Comparison of ENCODE assay signal across 1 fruit fly cellular context in the genomic region with DNA sequence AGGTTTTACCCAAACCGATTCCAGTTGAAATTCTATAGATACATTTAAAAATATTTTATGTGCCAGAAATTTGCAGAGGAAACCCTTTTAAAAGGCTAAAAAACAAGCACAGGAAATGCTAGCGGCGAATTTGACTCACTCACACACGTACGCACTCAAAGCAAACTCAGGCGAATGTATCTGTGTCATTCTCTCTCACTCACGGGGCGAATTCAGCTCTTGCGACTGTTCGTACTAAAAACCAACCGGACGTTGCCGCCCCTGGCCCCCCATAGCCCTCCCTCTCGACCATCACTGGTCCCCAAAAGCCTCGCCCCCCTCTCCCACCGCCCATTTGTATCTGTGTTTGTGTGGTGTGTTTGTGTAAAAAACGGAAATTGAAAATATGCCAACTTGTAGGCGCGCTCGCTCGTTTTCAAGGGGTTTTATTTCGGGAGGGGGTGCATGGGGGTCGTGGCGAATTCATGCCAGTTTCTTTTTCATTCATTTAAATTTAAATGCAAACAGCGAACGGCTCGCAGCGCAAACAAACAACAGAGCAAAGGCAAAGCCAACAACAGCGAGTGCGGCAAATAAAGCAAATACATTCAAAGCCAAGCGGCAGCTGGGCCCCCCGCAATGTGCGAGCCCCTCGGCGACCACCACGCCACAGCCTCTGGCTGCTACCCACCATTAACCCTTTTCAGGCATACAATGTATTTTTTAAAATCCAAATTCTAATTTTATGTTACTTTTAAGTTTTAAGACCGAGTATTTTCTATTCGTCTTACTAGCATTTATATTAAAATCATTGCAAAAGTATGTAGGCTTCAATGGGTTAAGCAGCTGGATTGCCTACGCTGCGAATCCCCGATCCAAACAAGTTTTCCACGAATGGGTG.
A peak's percentile ranks its signal among the peaks of the same experiment; 100 is the strongest.
TF ChIP-seq lines count a peak whose summit lies in the region.

No protein-coding gene starts in this region.

TF ChIP-seq in whole organism, embryonic, 481 proteins besides CTCF, POLR2A, EP300 and RAD21 (continued from another document and continues in another):
- no peak for TF ChIP-seq repo (GFP tag; optimal IDR thresholded peaks at IDR 0.05; lab: Kevin White, UChicago)
- TF ChIP-seq tgo (GFP tag; IDR thresholded peaks at IDR 0.05; lab: Robert Waterston, UW), result peak; percentile 80
- TF ChIP-seq pzg (GFP tag; optimal IDR thresholded peaks at IDR 0.05; lab: Kevin White, UChicago), result peak; percentile 19
- peak; percentile 71 for TF ChIP-seq CG11504 (tag; optimal IDR thresholded peaks at IDR 0.05; lab: Kevin White, UChicago)
- TF ChIP-seq Drgx (GFP tag; IDR thresholded peaks at IDR 0.05; lab: Robert Waterston, UW), result peak; percentile 99
- peak; percentile 70; the same call in 1 of the 2 replicates for TF ChIP-seq dati (GFP tag; IDR thresholded peaks at IDR 0.05; lab: Robert Waterston, UW)
- TF ChIP-seq twi (tag; optimal IDR thresholded peaks at IDR 0.05; lab: Kevin White, UChicago), result peak; percentile 15
- TF ChIP-seq pnt (GFP tag; optimal IDR thresholded peaks at IDR 0.05; lab: Kevin White, UChicago), result peak; percentile 42
- TF ChIP-seq ap (GFP tag; IDR thresholded peaks at IDR 0.05; lab: Robert Waterston, UW), result peak; percentile 77
- TF ChIP-seq CG18764 (GFP tag; optimal IDR thresholded peaks at IDR 0.05; lab: Kevin White, UChicago), result no peak
- TF ChIP-seq CG17829 (tag; optimal IDR thresholded peaks at IDR 0.05; lab: Kevin White, UChicago), result peak; percentile 3
- TF ChIP-seq CG17802 (tag; optimal IDR thresholded peaks at IDR 0.05; lab: Kevin White, UChicago), result no peak
- no peak for TF ChIP-seq CG7271 (tag; optimal IDR thresholded peaks at IDR 0.05; lab: Kevin White, UChicago)
- TF ChIP-seq disco-r (GFP tag; optimal IDR thresholded peaks at IDR 0.05; lab: Kevin White, UChicago), result no peak
- peak; percentile 75 for TF ChIP-seq CG13624 (GFP tag; optimal IDR thresholded peaks at IDR 0.05; lab: Kevin White, UChicago)
- peak; percentile 58 for TF ChIP-seq Ravus (GFP tag; IDR thresholded peaks at IDR 0.05; lab: Robert Waterston, UW)
- TF ChIP-seq CG12391 (tag; optimal IDR thresholded peaks at IDR 0.05; lab: Kevin White, UChicago), result peak; percentile 69
- TF ChIP-seq lmd (GFP tag; IDR thresholded peaks at IDR 0.05; lab: Robert Waterston, UW), result peak; percentile 87
- peak; percentile 78 for TF ChIP-seq pho (GFP tag; optimal IDR thresholded peaks at IDR 0.05; lab: Kevin White, UChicago)
- TF ChIP-seq gfzf (GFP tag; optimal IDR thresholded peaks at IDR 0.05; lab: Kevin White, UChicago), result no peak
- no peak for TF ChIP-seq NC2β (GFP tag; optimal IDR thresholded peaks at IDR 0.05; lab: Kevin White, UChicago)
- peak; percentile 27 for TF ChIP-seq CG10431 (GFP tag; optimal IDR thresholded peaks at IDR 0.05; lab: Kevin White, UChicago)
- TF ChIP-seq CG3838 (GFP tag; optimal IDR thresholded peaks at IDR 0.05; lab: Kevin White, UChicago), result peak; percentile 46
- TF ChIP-seq CG15269 (tag; optimal IDR thresholded peaks at IDR 0.05; lab: Kevin White, UChicago), result peak; percentile 76
- peak; percentile 2 for TF ChIP-seq CG10462 (GFP tag; optimal IDR thresholded peaks at IDR 0.05; lab: Kevin White, UChicago)
- peak; percentile 50; the same call in 1 of the 2 replicates for TF ChIP-seq Dip2 (GFP tag; IDR thresholded peaks at IDR 0.05; lab: Robert Waterston, UW)
- TF ChIP-seq CG30403 (GFP tag; optimal IDR thresholded peaks at IDR 0.05; lab: Kevin White, UChicago), result peak; percentile 48
- no peak for TF ChIP-seq HmgD (GFP tag; optimal IDR thresholded peaks at IDR 0.05; lab: Kevin White, UChicago)
- no peak for TF ChIP-seq tll (GFP tag; optimal IDR thresholded peaks at IDR 0.05; lab: Kevin White, UChicago)
- TF ChIP-seq jigr1 (GFP tag; IDR thresholded peaks at IDR 0.05; lab: Robert Waterston, UW), result peak; percentile 42; the same call in 1 of the 3 replicates
- peak; percentile 87 for TF ChIP-seq lab (GFP tag; optimal IDR thresholded peaks at IDR 0.05; lab: Kevin White, UChicago)
- TF ChIP-seq Dp (GFP tag; optimal IDR thresholded peaks at IDR 0.05; lab: Kevin White, UChicago), result no peak
- peak; percentile 66 for TF ChIP-seq CG1792 (GFP tag; optimal IDR thresholded peaks at IDR 0.05; lab: Kevin White, UChicago)
- TF ChIP-seq dysf (GFP tag; IDR thresholded peaks at IDR 0.05; lab: Robert Waterston, UW), result peak; percentile 86; the same call in 2 of the 3 replicates
- TF ChIP-seq CG1602 (GFP tag; optimal IDR thresholded peaks at IDR 0.05; lab: Kevin White, UChicago), result peak; percentile 11
- no peak; the same call in 1 of the 2 replicates for TF ChIP-seq CG10959 (GFP tag; IDR thresholded peaks at IDR 0.05; lab: Robert Waterston, UW)
- peak; percentile 21 for TF ChIP-seq Usf (GFP tag; optimal IDR thresholded peaks at IDR 0.05; lab: Kevin White, UChicago)
- TF ChIP-seq fru (optimal IDR thresholded peaks at IDR 0.05; lab: Kevin White, UChicago), result no peak
- peak; percentile 45 for TF ChIP-seq pb (GFP tag; optimal IDR thresholded peaks at IDR 0.05; lab: Kevin White, UChicago)
- TF ChIP-seq slbo (GFP tag; IDR thresholded peaks at IDR 0.05; lab: Robert Waterston, UW), result peak; percentile 87
- TF ChIP-seq Oli (tag; optimal IDR thresholded peaks at IDR 0.05; lab: Kevin White, UChicago), result peak; percentile 69
- peak; percentile 9 for TF ChIP-seq tio (GFP tag; optimal IDR thresholded peaks at IDR 0.05; lab: Kevin White, UChicago)
- peak; percentile 93 for TF ChIP-seq Ets65A (GFP tag; lab: Kevin White, UChicago)
- TF ChIP-seq CG31224 (GFP tag; IDR thresholded peaks at IDR 0.05; lab: Robert Waterston, UW), result peak; percentile 69
- peak; percentile 61; the same call in 1 of the 3 replicates for TF ChIP-seq CG11093 (GFP tag; IDR thresholded peaks at IDR 0.05; lab: Robert Waterston, UW)
- TF ChIP-seq Mes4 (GFP tag; optimal IDR thresholded peaks at IDR 0.05; lab: Kevin White, UChicago), result peak; percentile 50
- TF ChIP-seq ham (GFP tag; IDR thresholded peaks at IDR 0.05; lab: Robert Waterston, UW), result peak; percentile 35; the same call in 1 of the 2 replicates
- peak; percentile 37 for TF ChIP-seq CrebB (tag; optimal IDR thresholded peaks at IDR 0.05; lab: Kevin White, UChicago)
- peak; percentile 99 for TF ChIP-seq abd-A (tag; optimal IDR thresholded peaks at IDR 0.05; lab: Kevin White, UChicago)
- TF ChIP-seq CG8359 (GFP tag; optimal IDR thresholded peaks at IDR 0.05; lab: Kevin White, UChicago; ENCODE audit: borderline replicate concordance), result no peak
- peak; percentile 31 for TF ChIP-seq kah (GFP tag; optimal IDR thresholded peaks at IDR 0.05; lab: Kevin White, UChicago)
- peak; percentile 26 for TF ChIP-seq CG10654 (GFP tag; optimal IDR thresholded peaks at IDR 0.05; lab: Kevin White, UChicago)
- TF ChIP-seq CG5953 (GFP tag; IDR thresholded peaks at IDR 0.05; lab: Robert Waterston, UW), result peak; percentile 78; the same call in 1 of the 2 replicates
- peak; percentile 26 for TF ChIP-seq CG10979 (tag; optimal IDR thresholded peaks at IDR 0.05; lab: Kevin White, UChicago)
- TF ChIP-seq H2.0 (GFP tag; IDR thresholded peaks at IDR 0.05; lab: Robert Waterston, UW), result peak; percentile 81
- peak; percentile 13 for TF ChIP-seq CG9797 (GFP tag; optimal IDR thresholded peaks at IDR 0.05; lab: Kevin White, UChicago)
- no peak for TF ChIP-seq Ets97D (GFP tag; optimal IDR thresholded peaks at IDR 0.05; lab: Kevin White, UChicago)
- TF ChIP-seq Hr39 (optimal IDR thresholded peaks at IDR 0.05; lab: Kevin White, UChicago), result no peak
- TF ChIP-seq btn (GFP tag; optimal IDR thresholded peaks at IDR 0.05; lab: Kevin White, UChicago), result peak; percentile 40
- TF ChIP-seq lov (optimal IDR thresholded peaks at IDR 0.05; lab: Kevin White, UChicago), result no peak
- peak; percentile 66; the same call in 1 of the 3 replicates for TF ChIP-seq lov (GFP tag; IDR thresholded peaks at IDR 0.05; lab: Robert Waterston, UW)
- no peak for TF ChIP-seq MESR4 (GFP tag; optimal IDR thresholded peaks at IDR 0.05; lab: Kevin White, UChicago)
- TF ChIP-seq CG10267 (tag; optimal IDR thresholded peaks at IDR 0.05; lab: Kevin White, UChicago), result peak; percentile 33
- TF ChIP-seq CG33213 (GFP tag; optimal IDR thresholded peaks at IDR 0.05; lab: Kevin White, UChicago), result peak; percentile 41
- peak; percentile 43 to 52 for TF ChIP-seq Pdp1 (GFP tag; optimal IDR thresholded peaks at IDR 0.05; lab: Kevin White, UChicago)
- peak; percentile 57 for TF ChIP-seq onecut (GFP tag; IDR thresholded peaks at IDR 0.05; lab: Robert Waterston, UW)
- TF ChIP-seq Dref (GFP tag; IDR thresholded peaks at IDR 0.05; lab: Robert Waterston, UW), result no peak
- TF ChIP-seq Mrtf (GFP tag; IDR thresholded peaks at IDR 0.05; lab: Robert Waterston, UW), result peak; percentile 76; the same call in 2 of the 3 replicates
- TF ChIP-seq CG12769 (tag; optimal IDR thresholded peaks at IDR 0.05; lab: Kevin White, UChicago), result peak; percentile 96
- peak; percentile 75 for TF ChIP-seq CG18262 (tag; optimal IDR thresholded peaks at IDR 0.05; lab: Kevin White, UChicago)
- peak; percentile 13 for TF ChIP-seq Camta (GFP tag; optimal IDR thresholded peaks at IDR 0.05; lab: Kevin White, UChicago)
- no peak for TF ChIP-seq trem (tag; optimal IDR thresholded peaks at IDR 0.05; lab: Kevin White, UChicago)
- TF ChIP-seq CG4404 (GFP tag; IDR thresholded peaks at IDR 0.05; lab: Robert Waterston, UW), result peak; percentile 56
- TF ChIP-seq tin (GFP tag; optimal IDR thresholded peaks at IDR 0.05; lab: Kevin White, UChicago), result no peak
- TF ChIP-seq vnd (GFP tag; IDR thresholded peaks at IDR 0.05; lab: Robert Waterston, UW; ENCODE audit: partially characterized antibody), result no peak
- peak; percentile 59 to 78 for TF ChIP-seq Hr51 (GFP tag; optimal IDR thresholded peaks at IDR 0.05; lab: Kevin White, UChicago)
- TF ChIP-seq Trl (optimal IDR thresholded peaks at IDR 0.05; lab: Kevin White, UChicago), result peak; percentile 70 to 88
- TF ChIP-seq Trl (GFP tag; optimal IDR thresholded peaks at IDR 0.05; lab: Kevin White, UChicago), result peak; percentile 14
- peak; percentile 57 for TF ChIP-seq zfh1 (GFP tag; IDR thresholded peaks at IDR 0.05; lab: Robert Waterston, UW)
- TF ChIP-seq HLH3B (GFP tag; IDR thresholded peaks at IDR 0.05; lab: Robert Waterston, UW), result peak; percentile 87
- TF ChIP-seq sna (GFP tag; IDR thresholded peaks at IDR 0.05; lab: Robert Waterston, UW; ENCODE audit: partially characterized antibody), result no peak
- TF ChIP-seq Rfx (GFP tag; IDR thresholded peaks at IDR 0.05; lab: Robert Waterston, UW), result peak; percentile 90
- peak; percentile 61 for TF ChIP-seq CG2712 (tag; optimal IDR thresholded peaks at IDR 0.05; lab: Kevin White, UChicago)
- TF ChIP-seq CG7372 (GFP tag; IDR thresholded peaks at IDR 0.05; lab: Robert Waterston, UW), result peak; percentile 72
- TF ChIP-seq Lpt (GFP tag; optimal IDR thresholded peaks at IDR 0.05; lab: Kevin White, UChicago), result no peak
- TF ChIP-seq en (GFP tag; optimal IDR thresholded peaks at IDR 0.05; lab: Kevin White, UChicago), result no peak
- TF ChIP-seq Bgb (GFP tag; IDR thresholded peaks at IDR 0.05; lab: Robert Waterston, UW; ENCODE audit: partially characterized antibody), result peak; percentile 55
- TF ChIP-seq BtbVII (GFP tag; optimal IDR thresholded peaks at IDR 0.05; lab: Kevin White, UChicago), result peak; percentile 77
- TF ChIP-seq CG4328 (GFP tag; optimal IDR thresholded peaks at IDR 0.05; lab: Kevin White, UChicago), result peak; percentile 91
- TF ChIP-seq fd96Cb (tag; optimal IDR thresholded peaks at IDR 0.05; lab: Kevin White, UChicago), result peak; percentile 51
- peak; percentile 79 for TF ChIP-seq Aef1 (GFP tag; IDR thresholded peaks at IDR 0.05; lab: Robert Waterston, UW)
- TF ChIP-seq pita (GFP tag; optimal IDR thresholded peaks at IDR 0.05; lab: Kevin White, UChicago), result no peak
- TF ChIP-seq Myb (GFP tag; optimal IDR thresholded peaks at IDR 0.05; lab: Kevin White, UChicago), result no peak
- TF ChIP-seq HLH4C (GFP tag; IDR thresholded peaks at IDR 0.05; lab: Robert Waterston, UW; ENCODE audit: partially characterized antibody), result 0 out of 3 replicates have a peak, but pooled peaks have one; percentile 13
- TF ChIP-seq Deaf1 (tag; optimal IDR thresholded peaks at IDR 0.05; lab: Kevin White, UChicago), result peak; percentile 94
- peak; percentile 98 for TF ChIP-seq CG10543 (GFP tag; optimal IDR thresholded peaks at IDR 0.05; lab: Kevin White, UChicago)
- TF ChIP-seq CG14860 (GFP tag; IDR thresholded peaks at IDR 0.05; lab: Robert Waterston, UW; ENCODE audit: partially characterized antibody), result no peak
- peak; percentile 69 for TF ChIP-seq CG10209 (GFP tag; optimal IDR thresholded peaks at IDR 0.05; lab: Kevin White, UChicago)
- TF ChIP-seq CG18476 (GFP tag; optimal IDR thresholded peaks at IDR 0.05; lab: Kevin White, UChicago), result peak; percentile 77
- TF ChIP-seq zen (tag; optimal IDR thresholded peaks at IDR 0.05; lab: Kevin White, UChicago), result no peak
- peak; percentile 58; the same call in 1 of the 2 replicates for TF ChIP-seq sens-2 (GFP tag; IDR thresholded peaks at IDR 0.05; lab: Robert Waterston, UW)
- TF ChIP-seq sug (tag; optimal IDR thresholded peaks at IDR 0.05; lab: Kevin White, UChicago), result peak; percentile 98
- no peak for TF ChIP-seq CG33557 (GFP tag; optimal IDR thresholded peaks at IDR 0.05; lab: Kevin White, UChicago)
- TF ChIP-seq ind (GFP tag; optimal IDR thresholded peaks at IDR 0.05; lab: Kevin White, UChicago), result peak; percentile 61
- no peak for TF ChIP-seq CG4424 (GFP tag; optimal IDR thresholded peaks at IDR 0.05; lab: Kevin White, UChicago)
- TF ChIP-seq CG7745 (tag; optimal IDR thresholded peaks at IDR 0.05; lab: Kevin White, UChicago), result no peak
- TF ChIP-seq knrl (GFP tag; IDR thresholded peaks at IDR 0.05; lab: Robert Waterston, UW; ENCODE audit: partially characterized antibody), result peak; percentile 46; the same call in 2 of the 3 replicates
- TF ChIP-seq Xbp1 (GFP tag; optimal IDR thresholded peaks at IDR 0.05; lab: Kevin White, UChicago), result peak; percentile 40
- TF ChIP-seq CG2202 (tag; optimal IDR thresholded peaks at IDR 0.05; lab: Kevin White, UChicago), result no peak
- peak; percentile 100 for TF ChIP-seq aop (GFP tag; IDR thresholded peaks at IDR 0.05; lab: Robert Waterston, UW)
- TF ChIP-seq ase (GFP tag; IDR thresholded peaks at IDR 0.05; lab: Robert Waterston, UW), result peak; percentile 78
- TF ChIP-seq Gsc (GFP tag; IDR thresholded peaks at IDR 0.05; lab: Robert Waterston, UW), result no peak
- TF ChIP-seq shn (GFP tag; optimal IDR thresholded peaks at IDR 0.05; lab: Kevin White, UChicago), result peak; percentile 65
- peak; percentile 62 for TF ChIP-seq CG12155 (GFP tag; optimal IDR thresholded peaks at IDR 0.05; lab: Kevin White, UChicago)
- no peak for TF ChIP-seq nerfin-2 (GFP tag; IDR thresholded peaks at IDR 0.05; lab: Robert Waterston, UW; ENCODE audit: partially characterized antibody)
- TF ChIP-seq CG12299 (tag; optimal IDR thresholded peaks at IDR 0.05; lab: Kevin White, UChicago), result no peak
- no peak for TF ChIP-seq CG34224 (GFP tag; IDR thresholded peaks at IDR 0.05; lab: Robert Waterston, UW; ENCODE audit: partially characterized antibody)
- peak; percentile 51 for TF ChIP-seq nmo (GFP tag; optimal IDR thresholded peaks at IDR 0.05; lab: Kevin White, UChicago)
- TF ChIP-seq ftz-f1 (GFP tag; optimal IDR thresholded peaks at IDR 0.05; lab: Kevin White, UChicago), result peak; percentile 19
